Fruit fly (Drosophila melanogaster) whole organism, embryonic: ENCODE results near the gene CG42525.

Experiments used
- CG11560 ChIP-seq: fragments of 200-800 bp; sonication (Bioruptor generic); IDR thresholded peaks from 3 replicates; pipeline ENCODE4 v1.3.6; 2022; ENCODE audit warnings: missing biosample characterization, missing genetic modification characterization
- CG13123 ChIP-seq: fragments of 200-800 bp; sonication (Bioruptor generic); optimal IDR thresholded peaks from 2 replicates; lab custom pipeline; 2016; ENCODE audit warnings: missing biosample characterization, missing genetic modification characterization
- CG14860 ChIP-seq: fragments of 200-800 bp; sonication (Bioruptor generic); IDR thresholded peaks from 3 replicates; pipeline ENCODE4 v1.3.6; 2022; ENCODE audit warnings: missing biosample characterization, missing genetic modification characterization; ENCODE audit not compliant: partially characterized antibody
- CG1602 ChIP-seq: fragments of 200-800 bp; sonication (Bioruptor generic); optimal IDR thresholded peaks from 3 replicates; lab custom pipeline; 2016; ENCODE audit warnings: missing biosample characterization, missing genetic modification characterization
- CG16815 ChIP-seq: fragments of 200-800 bp; sonication (Bioruptor generic); optimal IDR thresholded peaks from 3 replicates; lab custom pipeline; 2017; ENCODE audit warnings: missing biosample characterization, mild to moderate bottlenecking, missing genetic modification characterization
- CG2202 ChIP-seq: fragments of 200-800 bp; sonication (Bioruptor generic); optimal IDR thresholded peaks from 2 replicates; lab custom pipeline; 2018; ENCODE audit warnings: missing biosample characterization, mild to moderate bottlenecking, missing genetic modification characterization
- CG3065 ChIP-seq: fragments of 200-800 bp; sonication (Bioruptor generic); optimal IDR thresholded peaks from 2 replicates; lab custom pipeline; 2016; ENCODE audit warnings: missing biosample characterization, missing genetic modification characterization
- CG34376 ChIP-seq: fragments of 200-800 bp; sonication (Bioruptor generic); optimal IDR thresholded peaks from 2 replicates; lab custom pipeline; 2018; ENCODE audit warnings: missing biosample characterization, mild to moderate bottlenecking, missing genetic modification characterization
- CG4328 ChIP-seq: fragments of 200-800 bp; sonication (Bioruptor generic); optimal IDR thresholded peaks from 3 replicates; lab custom pipeline; 2017; ENCODE audit warnings: missing biosample characterization, missing genetic modification reagents, missing genetic modification characterization
- CG6765 ChIP-seq: fragments of 200-800 bp; sonication (Bioruptor generic); optimal IDR thresholded peaks from 3 replicates; lab custom pipeline; 2017; ENCODE audit warnings: missing biosample characterization, mild to moderate bottlenecking, missing genetic modification characterization
- CG7786 ChIP-seq: fragments of 200-800 bp; sonication (Bioruptor generic); optimal IDR thresholded peaks from 2 replicates; lab custom pipeline; 2016; ENCODE audit warnings: missing biosample characterization, missing genetic modification characterization
- CG9215 ChIP-seq: fragments of 200-800 bp; sonication (Bioruptor generic); IDR thresholded peaks from 2 replicates; pipeline ENCODE4 v1.3.6; 2022; ENCODE audit warnings: missing biosample characterization, missing genetic modification characterization
- Dll ChIP-seq: fragments of 200-800 bp; sonication (Bioruptor generic); IDR thresholded peaks from 4 replicates; pipeline ENCODE4 v1.3.6; 2022; ENCODE audit warnings: missing biosample characterization, missing genetic modification characterization; ENCODE audit not compliant: partially characterized antibody
- Fer2 ChIP-seq: fragments of 200-800 bp; sonication (Bioruptor generic); optimal IDR thresholded peaks from 2 replicates; lab custom pipeline; 2018; ENCODE audit warnings: missing biosample characterization, mild to moderate bottlenecking, missing genetic modification characterization, moderate library complexity
- Fer3 ChIP-seq: fragments of 200-800 bp; sonication (Bioruptor generic); optimal IDR thresholded peaks from 2 replicates; lab custom pipeline; 2018; ENCODE audit warnings: missing biosample characterization, mild to moderate bottlenecking, missing genetic modification characterization, moderate library complexity
- HmgD ChIP-seq: fragments of 200-800 bp; sonication (Bioruptor generic); optimal IDR thresholded peaks from 3 replicates; lab custom pipeline; 2016; ENCODE audit warnings: missing biosample characterization, missing genetic modification characterization
- Meics ChIP-seq: fragments of 200-800 bp; sonication (Bioruptor generic); optimal IDR thresholded peaks from 2 replicates; lab custom pipeline; 2017; ENCODE audit warnings: missing biosample characterization, mild to moderate bottlenecking, missing genetic modification characterization
- Mrtf ChIP-seq: fragments of 200-800 bp; sonication (Bioruptor generic); IDR thresholded peaks from 3 replicates; pipeline ENCODE4 v1.3.6; 2022; ENCODE audit warnings: missing biosample characterization, missing genetic modification characterization
- NFAT ChIP-seq: fragments of 200-800 bp; sonication (Bioruptor generic); IDR thresholded peaks from 2 replicates; pipeline ENCODE4 v1.3.6; 2022; ENCODE audit warnings: missing biosample characterization, missing genetic modification characterization
- Rfx ChIP-seq: fragments of 200-800 bp; sonication (Bioruptor generic); IDR thresholded peaks from 2 replicates; pipeline ENCODE4 v1.3.6; 2022; ENCODE audit warnings: missing biosample characterization, missing genetic modification characterization
- Usf ChIP-seq: fragments of 200-800 bp; sonication (Bioruptor generic); optimal IDR thresholded peaks from 2 replicates; lab custom pipeline; 2017; ENCODE audit warnings: missing genotype, missing biosample characterization, missing genetic modification characterization
- amos ChIP-seq: fragments of 200-800 bp; sonication (Bioruptor generic); IDR thresholded peaks from 2 replicates; pipeline ENCODE4 v1.3.6; 2022; ENCODE audit warnings: missing biosample characterization, missing genetic modification characterization; ENCODE audit not compliant: partially characterized antibody
- ara ChIP-seq: fragments of 200-800 bp; sonication (Bioruptor generic); IDR thresholded peaks from 2 replicates; pipeline ENCODE4 v1.3.6; 2022; ENCODE audit warnings: missing biosample characterization, missing genetic modification characterization
- ase ChIP-seq: fragments of 200-800 bp; sonication (Bioruptor generic); IDR thresholded peaks from 3 replicates; pipeline ENCODE4 v1.3.6; 2022; ENCODE audit warnings: missing biosample characterization, missing genetic modification characterization
- chinmo ChIP-seq: fragments of 200-800 bp; sonication (Bioruptor generic); IDR thresholded peaks from 4 replicates; pipeline ENCODE4 v1.3.6; 2022; ENCODE audit warnings: missing biosample characterization, missing genetic modification characterization; ENCODE audit not compliant: partially characterized antibody
- crol ChIP-seq: fragments of 200-800 bp; sonication (Bioruptor generic); IDR thresholded peaks from 2 replicates; pipeline ENCODE4 v1.3.6; 2022; ENCODE audit warnings: missing biosample characterization, missing genetic modification characterization
- dan ChIP-seq: fragments of 200-800 bp; sonication (Bioruptor generic); IDR thresholded peaks from 2 replicates; pipeline ENCODE4 v1.3.6; 2022; ENCODE audit warnings: missing biosample characterization, missing genetic modification characterization
- danr ChIP-seq: fragments of 200-800 bp; sonication (Bioruptor generic); IDR thresholded peaks from 2 replicates; pipeline ENCODE4 v1.3.6; 2022; ENCODE audit warnings: missing biosample characterization, missing genetic modification characterization
- dimm ChIP-seq: fragments of 200-800 bp; sonication (Bioruptor generic); IDR thresholded peaks from 2 replicates; pipeline ENCODE4 v1.3.6; 2022; ENCODE audit warnings: missing biosample characterization, missing genetic modification characterization
- esg ChIP-seq: fragments of 200-800 bp; sonication (Bioruptor generic); conservative IDR thresholded peaks from 2 replicates; pipeline ENCODE4 v1.3.6; 2022; ENCODE audit warnings: missing biosample characterization, missing genetic modification characterization
- ftz-f1 ChIP-seq: fragments of 200-800 bp; sonication (Bioruptor generic); optimal IDR thresholded peaks from 2 replicates; lab custom pipeline; 2016; ENCODE audit warnings: missing biosample characterization, missing genetic modification characterization
- gfzf ChIP-seq: fragments of 200-800 bp; sonication (Bioruptor generic); optimal IDR thresholded peaks from 2 replicates; lab custom pipeline; 2016; ENCODE audit warnings: missing biosample characterization, mild to moderate bottlenecking, missing genetic modification characterization, moderate library complexity
- gro ChIP-seq: fragments of 200-800 bp; sonication (Bioruptor generic); optimal IDR thresholded peaks from 2 replicates; lab custom pipeline; 2016; ENCODE audit warnings: missing biosample characterization, missing genetic modification characterization
- insv ChIP-seq, 2 experiments: fragments of 200-800 bp; sonication (Bioruptor generic); optimal IDR thresholded peaks; 3 replicates each; lab custom pipeline; 2016 to 2018; ENCODE audit warnings: missing biosample characterization in 2 of 2, missing genetic modification characterization in 2 of 2
- luna ChIP-seq: fragments of 200-800 bp; sonication (Bioruptor generic); optimal IDR thresholded peaks from 2 replicates; lab custom pipeline; 2016; ENCODE audit warnings: missing biosample characterization, missing genetic modification characterization
- mirr ChIP-seq: fragments of 200-800 bp; sonication (Bioruptor generic); optimal IDR thresholded peaks from 3 replicates; lab custom pipeline; 2018; ENCODE audit warnings: missing biosample characterization, mild to moderate bottlenecking, missing genetic modification characterization
- peb ChIP-seq: fragments of 200-800 bp; sonication (Bioruptor generic); IDR thresholded peaks from 2 replicates; pipeline ENCODE4 v1.3.6; 2022; ENCODE audit warnings: missing biosample characterization, missing genetic modification characterization
- repo ChIP-seq: fragments of 200-800 bp; sonication (Bioruptor generic); optimal IDR thresholded peaks from 2 replicates; lab custom pipeline; 2016; ENCODE audit warnings: missing biosample characterization, missing genetic modification characterization
- rib ChIP-seq: fragments of 200-800 bp; sonication (Bioruptor generic); IDR thresholded peaks from 2 replicates; pipeline ENCODE4 v1.3.6; 2022; ENCODE audit warnings: missing biosample characterization, missing genetic modification characterization
- run ChIP-seq: fragments of 200-800 bp; sonication (Bioruptor generic); optimal IDR thresholded peaks from 3 replicates; lab custom pipeline; 2018; ENCODE audit warnings: missing biosample characterization, mild to moderate bottlenecking, missing genetic modification characterization
- salm ChIP-seq: fragments of 200-800 bp; sonication (Bioruptor generic); optimal IDR thresholded peaks from 2 replicates; lab custom pipeline; 2018; ENCODE audit warnings: missing biosample characterization, mild to moderate bottlenecking, missing genetic modification characterization
- sc ChIP-seq, 3 experiments: fragments of >200 bp in 2 of 3; fragments of 200-800 bp in 1 of 3; sonication (Bioruptor generic) in 1 of 3; optimal IDR thresholded peaks; 2 replicates in 2 of 3; 3 replicates in 1 of 3; lab custom pipeline; 2017; ENCODE audit warnings: mild to moderate bottlenecking in 1 of 3, missing biosample characterization in 1 of 3, missing genetic modification characterization in 1 of 3, missing genetic modification reagents in 1 of 3
- schlank ChIP-seq: fragments of 200-800 bp; sonication (Bioruptor generic); optimal IDR thresholded peaks from 2 replicates; lab custom pipeline; 2018; ENCODE audit warnings: missing biosample characterization, mild to moderate bottlenecking, missing genetic modification characterization
- seq ChIP-seq: fragments of 200-800 bp; sonication (Bioruptor generic); IDR thresholded peaks from 2 replicates; pipeline ENCODE4 v1.3.6; 2022; ENCODE audit warnings: missing biosample characterization, missing genetic modification characterization
- so ChIP-seq: fragments of 200-800 bp; sonication (Bioruptor generic); IDR thresholded peaks from 3 replicates; pipeline ENCODE4 v1.3.6; 2022; ENCODE audit warnings: missing biosample characterization, missing genetic modification characterization
- sob ChIP-seq: fragments of 200-800 bp; sonication (Bioruptor generic); IDR thresholded peaks from 2 replicates; pipeline ENCODE4 v1.3.6; 2022; ENCODE audit warnings: missing biosample characterization, missing genetic modification characterization
- stc ChIP-seq: fragments of 200-800 bp; sonication (Bioruptor generic); IDR thresholded peaks from 2 replicates; pipeline ENCODE4 v1.3.6; 2022; ENCODE audit warnings: missing biosample characterization, missing genetic modification characterization
- usp ChIP-seq: fragments of >200 bp; optimal IDR thresholded peaks from 2 replicates; lab custom pipeline; 2017; ENCODE audit warnings: missing biosample characterization, missing genetic modification characterization
- zen ChIP-seq: fragments of 200-800 bp; sonication (Bioruptor generic); optimal IDR thresholded peaks from 3 replicates; lab custom pipeline; 2018; ENCODE audit warnings: missing biosample characterization, mild to moderate bottlenecking, missing genetic modification characterization, moderate library complexity
- zfh2 ChIP-seq: fragments of 200-800 bp; sonication (Bioruptor generic); optimal IDR thresholded peaks from 2 replicates; lab custom pipeline; 2016; ENCODE audit warnings: missing biosample characterization, missing genetic modification characterization

CG42525 gene

dm6 chr3L:3149060-3149872 lies 40.3 kb downstream of the CG42525 start (continued):
- no peak for TF ChIP-seq Fer3 (tag; lab: Kevin White, UChicago)
- TF ChIP-seq zfh2 (GFP tag; lab: Kevin White, UChicago) = no peak
- TF ChIP-seq stc (GFP tag; lab: Robert Waterston, UW) = no peak
- TF ChIP-seq Usf (GFP tag; lab: Kevin White, UChicago) = no peak
- peak; percentile 27; the same call in 1 of the 2 replicates for TF ChIP-seq Rfx (GFP tag; lab: Robert Waterston, UW)
- no peak for TF ChIP-seq dan (GFP tag; lab: Robert Waterston, UW)
- TF ChIP-seq peb (GFP tag; lab: Robert Waterston, UW) = no peak
- TF ChIP-seq so (GFP tag; lab: Robert Waterston, UW) = peak; percentile 65; the same call in 2 of the 3 replicates
- no peak for TF ChIP-seq HmgD
- TF ChIP-seq CG34376 (GFP tag; lab: Kevin White, UChicago) = peak; percentile 96
- no peak for TF ChIP-seq NFAT (GFP tag; lab: Robert Waterston, UW)
- TF ChIP-seq Fer2 (tag; lab: Kevin White, UChicago) = no peak
- no peak for TF ChIP-seq CG11560 (tag; lab: Robert Waterston, UW)
- peak; percentile 65 for TF ChIP-seq mirr
- peak; percentile 44; the same call in 1 of the 2 replicates for TF ChIP-seq sob
- TF ChIP-seq amos (GFP tag; lab: Robert Waterston, UW) = peak; percentile 51; the same call in 1 of the 2 replicates
- peak; percentile 76 for TF ChIP-seq Meics (GFP tag; lab: Kevin White, UChicago)
- TF ChIP-seq usp (GFP tag; lab: Kevin White, UChicago) = no peak
- peak; percentile 44 for TF ChIP-seq gro (GFP tag; lab: Kevin White, UChicago)
- no peak for TF ChIP-seq ara
- no peak for TF ChIP-seq CG3065 (GFP tag; lab: Kevin White, UChicago)
- TF ChIP-seq CG13123 (GFP tag; lab: Kevin White, UChicago) = no peak
- TF ChIP-seq gfzf (GFP tag; lab: Kevin White, UChicago) = no peak
- no peak for TF ChIP-seq danr (GFP tag; lab: Robert Waterston, UW)
- TF ChIP-seq ftz-f1 (GFP tag; lab: Kevin White, UChicago) = peak; percentile 98
- no peak for TF ChIP-seq repo
- no peak for TF ChIP-seq esg (GFP tag; lab: Robert Waterston, UW)
- TF ChIP-seq sc (optimal IDR thresholded peaks at IDR 0.05; lab: Kevin White, UChicago) = no peak
- no peak for TF ChIP-seq sc (GFP tag; optimal IDR thresholded peaks at IDR 0.05; lab: Kevin White, UChicago)
- no peak for TF ChIP-seq insv (GFP tag; optimal IDR thresholded peaks at IDR 0.05; lab: Kevin White, UChicago)
- peak; percentile 45 for TF ChIP-seq CG4328 (GFP tag; lab: Kevin White, UChicago)
- TF ChIP-seq dimm (GFP tag; lab: Robert Waterston, UW) = no peak
- TF ChIP-seq crol (GFP tag; lab: Robert Waterston, UW) = peak; percentile 92
- TF ChIP-seq CG1602 = no peak
- no peak for TF ChIP-seq CG14860 (GFP tag; lab: Robert Waterston, UW)
- no peak for TF ChIP-seq CG7786 (GFP tag; lab: Kevin White, UChicago)
- TF ChIP-seq rib (GFP tag; lab: Robert Waterston, UW) = peak; percentile 86
- TF ChIP-seq CG6765 = peak; percentile 3
- TF ChIP-seq ase (GFP tag; lab: Robert Waterston, UW) = no peak
- no peak for TF ChIP-seq CG16815 (GFP tag; lab: Kevin White, UChicago)
- no peak for TF ChIP-seq CG2202
- no peak for TF ChIP-seq seq (GFP tag; lab: Robert Waterston, UW)
- TF ChIP-seq chinmo (GFP tag; lab: Robert Waterston, UW) = peak; percentile 69; the same call in 2 of the 4 replicates
- TF ChIP-seq luna (GFP tag; lab: Kevin White, UChicago) = no peak
- TF ChIP-seq schlank (tag; lab: Kevin White, UChicago) = no peak
- TF ChIP-seq run (tag; lab: Kevin White, UChicago) = no peak
- no peak for TF ChIP-seq Mrtf (GFP tag; lab: Robert Waterston, UW)
- TF ChIP-seq zen (tag; lab: Kevin White, UChicago) = peak; percentile 28
- no peak for TF ChIP-seq salm (tag; lab: Kevin White, UChicago)
- no peak for TF ChIP-seq CG9215 (GFP tag; lab: Robert Waterston, UW)
- TF ChIP-seq Dll (GFP tag; lab: Robert Waterston, UW) = 0 out of 4 replicates have a peak, but pooled peaks have one; percentile 32
